Worm (Caenorhabditis elegans) whole organism, young adult: Measurements from ENCODE around the gene K09A9.6.

Source experiments
- nhr-80 ChIP-seq: sonication (generic microtip); optimal IDR thresholded peaks from 2 replicates; lab custom pipeline; 2016; ENCODE audit warnings: missing genetic modification characterization, missing compliant biosample characterization
- snpc-4 ChIP-seq, 5 experiments: fragments of 150-350 bp in 1 of 5; sonication (generic microtip) in 4 of 5; optimal IDR thresholded peaks; 2 replicates each; lab custom pipeline; 2014 to 2018; ENCODE audit warnings: missing genetic modification characterization in 5 of 5, missing biosample characterization in 3 of 5, antibody characterized with exemption in 2 of 5, mild to moderate bottlenecking in 2 of 5, missing compliant biosample characterization in 2 of 5, missing genotype in 2 of 5, moderate library complexity in 2 of 5, missing genetic modification reagents in 1 of 5

DNA sequence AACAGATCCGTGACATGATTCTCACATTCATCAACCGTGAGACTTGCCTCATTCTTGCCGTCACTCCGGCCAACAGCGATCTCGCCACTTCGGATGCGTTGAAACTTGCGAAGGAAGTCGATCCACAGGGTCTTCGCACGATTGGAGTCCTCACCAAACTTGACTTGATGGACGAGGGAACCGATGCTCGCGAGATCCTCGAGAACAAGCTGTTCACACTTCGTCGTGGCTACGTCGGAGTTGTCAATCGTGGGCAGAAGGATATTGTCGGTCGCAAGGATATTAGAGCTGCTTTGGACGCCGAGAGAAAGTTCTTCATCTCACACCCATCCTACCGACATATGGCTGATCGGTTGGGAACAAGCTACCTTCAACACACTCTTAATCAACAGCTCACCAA lies 7.4 kb upstream of the K09A9.6 start:
- TF ChIP-seq nhr-80 (tag; lab: Kevin White, UChicago) (no peak), snpc-4 (GFP tag; optimal IDR thresholded peaks at IDR 0.05; lab: Kevin White, UChicago) (no peak), snpc-4 (tag; optimal IDR thresholded peaks at IDR 0.05; lab: Kevin White, UChicago) (no peak)
